Worm (Caenorhabditis elegans): ENCODE data around the gene K01A12.3.

ce11 chrX:8585837-8586236 is 39.2 kb downstream of the K01A12.3 start, which contains the start of gene F18E9.3:
- no peak for TF ChIP-seq efl-1 (GFP tag; optimal IDR thresholded peaks at IDR 0.05)
- no peak for TF ChIP-seq F52B5.7 (tag; optimal IDR thresholded peaks at IDR 0.05)
- TF ChIP-seq snpc-4 (GFP tag; optimal IDR thresholded peaks at IDR 0.05), result no peak
- no peak for TF ChIP-seq snpc-4 (tag; optimal IDR thresholded peaks at IDR 0.05)
- TF ChIP-seq B0336.3 (GFP tag; IDR thresholded peaks at IDR 0.05), result no peak
- TF ChIP-seq F22D6.2 (tag; optimal IDR thresholded peaks at IDR 0.05), result no peak
- no peak for TF ChIP-seq ZK185.1 (tag; optimal IDR thresholded peaks at IDR 0.05; ENCODE audit: poor library complexity, severe bottlenecking)
- TF ChIP-seq nfya-1 (tag; optimal IDR thresholded peaks at IDR 0.05; ENCODE audit: borderline replicate concordance, insufficient read depth), result no peak
- no peak for TF ChIP-seq lin-54 (GFP tag; optimal IDR thresholded peaks at IDR 0.05)
- TF ChIP-seq ama-1 (optimal IDR thresholded peaks at IDR 0.05), result no peak
- TF ChIP-seq ama-1 (GFP tag; optimal IDR thresholded peaks at IDR 0.05), result no peak
- TF ChIP-seq F23B12.7 (tag; optimal IDR thresholded peaks at IDR 0.05; ENCODE audit: insufficient read depth), result no peak
- no peak for TF ChIP-seq bed-1 (GFP tag; IDR thresholded peaks at IDR 0.05)
- no peak for TF ChIP-seq F49E8.2 (tag; optimal IDR thresholded peaks at IDR 0.05; ENCODE audit: insufficient read depth)
- TF ChIP-seq somi-1 (GFP tag; optimal IDR thresholded peaks at IDR 0.05), result no peak
- TF ChIP-seq ets-4 (GFP tag; optimal IDR thresholded peaks at IDR 0.05), result no peak

All from whole organism, young adult.